Worm (Caenorhabditis elegans) whole organism, L3 larva: Measurements from ENCODE around the gene ckb-4.

Source experiments
- egl-5 ChIP-seq: fragments of 150-350 bp; optimal IDR thresholded peaks from 2 replicates; lab custom pipeline; 2017; ENCODE audit warnings: missing biosample characterization, missing genetic modification reagents, missing genetic modification characterization, inconsistent platforms
- elt-3 ChIP-seq, 3 experiments: fragments of 150-350 bp in 1 of 3; sonication (generic microtip) in 2 of 3; optimal IDR thresholded peaks; 2 replicates in 2 of 3; 4 replicates in 1 of 3; lab custom pipeline; 2014 to 2017; ENCODE audit warnings: missing biosample characterization in 3 of 3, missing genetic modification characterization in 3 of 3
- eor-1 ChIP-seq, 2 experiments: fragments of 150-350 bp; optimal IDR thresholded peaks; 2 replicates each; lab custom pipeline; 2014 to 2018; ENCODE audit warnings: missing biosample characterization in 2 of 2, missing genetic modification characterization in 2 of 2
- nhr-77 ChIP-seq: fragments of 150-350 bp; optimal IDR thresholded peaks from 2 replicates; lab custom pipeline; 2014; ENCODE audit warnings: missing biosample characterization, missing genetic modification characterization
- pha-4 ChIP-seq: fragments of 150-350 bp; optimal IDR thresholded peaks from 2 replicates; lab custom pipeline; 2014; ENCODE audit warnings: missing biosample characterization, missing genetic modification reagents, missing genetic modification characterization
- pqm-1 ChIP-seq: fragments of 150-350 bp; optimal IDR thresholded peaks from 2 replicates; lab custom pipeline; 2017; ENCODE audit warnings: missing biosample characterization, missing genetic modification characterization, inconsistent platforms
- unc-62 ChIP-seq: fragments of 150-350 bp; sonication (generic microtip); optimal IDR thresholded peaks from 4 replicates; lab custom pipeline; 2014; ENCODE audit warnings: missing biosample characterization, missing genetic modification reagents, missing genetic modification characterization

- TF ChIP-seq unc-62 (no peak), egl-5 (tag; lab: Kevin White, UChicago) (no peak), elt-3 (tag; optimal IDR thresholded peaks at IDR 0.05; lab: Kevin White, UChicago) (no peak), pha-4 (no peak), pqm-1 (tag; lab: Kevin White, UChicago) (no peak), nhr-77 (no peak), eor-1 (tag; optimal IDR thresholded peaks at IDR 0.05; lab: Kevin White, UChicago) (no peak)
These were observed 40.3 kb downstream of the ckb-4 start for ce11 chrV:2068728-2069443.
